Worm (Caenorhabditis elegans) whole organism, late embryonic: ENCODE measurements around the gene nhr-78.

Experiments used
- K09A11.1 ChIP-seq: sonication (generic microtip); optimal IDR thresholded peaks from 2 replicates; lab custom pipeline; 2017; ENCODE audit warnings: antibody characterized with exemption, mild to moderate bottlenecking, missing genetic modification characterization, missing compliant biosample characterization; ENCODE audit not compliant: insufficient read depth
- ama-1 ChIP-seq: fragments of 150-350 bp; optimal IDR thresholded peaks from 2 replicates; lab custom pipeline; 2014
- ceh-2 ChIP-seq: sonication (generic microtip); optimal IDR thresholded peaks from 2 replicates; lab custom pipeline; 2016; ENCODE audit warnings: missing genotype, missing genetic modification characterization, missing compliant biosample characterization
- ceh-31 ChIP-seq: sonication (generic microtip); optimal IDR thresholded peaks from 2 replicates; lab custom pipeline; 2016; ENCODE audit warnings: missing genetic modification characterization, missing compliant biosample characterization
- ceh-9 ChIP-seq: sonication (generic microtip); optimal IDR thresholded peaks from 2 replicates; lab custom pipeline; 2016; ENCODE audit warnings: mild to moderate bottlenecking, missing genetic modification characterization, inconsistent platforms, missing compliant biosample characterization
- che-1 ChIP-seq: sonication (generic microtip); optimal IDR thresholded peaks from 2 replicates; lab custom pipeline; 2016; ENCODE audit warnings: mild to moderate bottlenecking, missing genetic modification characterization, missing compliant biosample characterization
- eyg-1 ChIP-seq: sonication (generic microtip); optimal IDR thresholded peaks from 2 replicates; lab custom pipeline; 2016; ENCODE audit warnings: missing genotype, missing genetic modification characterization, missing compliant biosample characterization
- pax-1 ChIP-seq: fragments of 150-350 bp; optimal IDR thresholded peaks from 2 replicates; lab custom pipeline; 2014; ENCODE audit warnings: missing biosample characterization, missing genetic modification characterization
- pqm-1 ChIP-seq: sonication (generic microtip); optimal IDR thresholded peaks from 2 replicates; lab custom pipeline; 2016; ENCODE audit warnings: missing genetic modification characterization, missing compliant biosample characterization
- unc-55 ChIP-seq: sonication (generic microtip); optimal IDR thresholded peaks from 2 replicates; lab custom pipeline; 2017; ENCODE audit warnings: missing biosample characterization, missing genetic modification reagents, missing genetic modification characterization

DNA sequence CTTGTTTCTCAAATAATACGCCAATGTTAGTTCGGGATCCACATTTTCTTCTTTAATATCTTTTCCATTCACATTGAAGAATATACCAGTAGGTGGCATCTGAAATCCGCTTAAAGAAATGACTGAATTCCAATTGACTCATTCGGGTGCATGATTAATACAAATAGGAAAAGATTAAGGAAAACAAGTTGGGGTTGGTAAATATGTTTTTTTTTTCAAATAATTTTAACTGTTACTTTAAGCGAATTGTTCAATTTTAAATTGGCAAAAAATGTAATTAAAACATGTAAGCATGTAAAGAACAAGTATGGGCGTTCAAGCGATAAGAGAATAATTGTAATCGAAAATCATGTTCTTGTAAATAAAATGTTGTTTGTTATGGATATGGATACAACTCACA is 6.3 kb upstream of the nhr-78 start, which contains the start of gene F15E6.6:
- TF ChIP-seq eyg-1 (tag; lab: Kevin White, UChicago): no peak
- TF ChIP-seq ama-1 (lab: Kevin White, UChicago): no peak
- TF ChIP-seq unc-55 (GFP tag; lab: Kevin White, UChicago): no peak
- TF ChIP-seq ceh-31: no peak
- no peak for TF ChIP-seq ceh-9 (tag; lab: Kevin White, UChicago)
- TF ChIP-seq pax-1 (tag; lab: Kevin White, UChicago): no peak
- no peak for TF ChIP-seq pqm-1 (tag; lab: Kevin White, UChicago)
- no peak for TF ChIP-seq ceh-2 (tag; lab: Kevin White, UChicago)
- no peak for TF ChIP-seq che-1 (tag; lab: Kevin White, UChicago)
- no peak for TF ChIP-seq K09A11.1 (tag; lab: Kevin White, UChicago)
